Worm (Caenorhabditis elegans): ENCODE data around the gene Y9C9A.8.

DNA sequence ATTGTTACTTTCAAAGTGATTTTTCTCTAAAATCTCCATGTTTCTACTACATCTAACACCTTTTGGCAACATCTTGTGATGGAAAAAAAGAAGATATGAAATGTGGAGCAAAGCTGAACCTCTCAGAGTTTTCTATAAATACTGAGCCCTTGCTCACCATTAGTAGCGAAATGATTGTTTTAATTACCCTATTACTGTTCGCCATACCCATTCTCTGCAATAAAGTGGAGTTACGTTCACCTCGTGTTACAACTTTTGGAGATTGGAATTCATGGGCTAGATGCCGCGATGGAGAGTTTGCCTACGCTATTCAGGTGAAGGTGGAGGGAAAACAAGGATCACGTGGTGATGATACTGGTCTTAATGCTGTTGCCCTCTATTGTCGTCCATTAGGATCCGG is 33.7 kb downstream of the Y9C9A.8 start, which contains the start of gene txt-3:
- TF ChIP-seq ref-1 (GFP tag; conservative IDR thresholded peaks at IDR 0.05) (no peak), cog-1 (tag; optimal IDR thresholded peaks at IDR 0.05) (no peak), T22C8.4 (GFP tag; IDR thresholded peaks at IDR 0.05) (no peak)

Measured in whole organism, midembryonic.